Worm (Caenorhabditis elegans) whole organism, midembryonic: ENCODE results near the gene rps-27.

Source experiments
- T22C8.4 ChIP-seq: fragments of 200-800 bp; sonication (Bioruptor generic); IDR thresholded peaks from 2 replicates; pipeline ENCODE4 v1.3.6; 2022; ENCODE audit warnings: missing genetic modification characterization, missing compliant biosample characterization
- cog-1 ChIP-seq: sonication (generic microtip); optimal IDR thresholded peaks from 2 replicates; lab custom pipeline; 2016; ENCODE audit warnings: missing genetic modification characterization, missing compliant biosample characterization
- flt-1 ChIP-seq: fragments of 200-800 bp; sonication (Bioruptor generic); IDR thresholded peaks from 2 replicates; pipeline ENCODE4 v1.3.6; 2022; ENCODE audit warnings: missing genetic modification characterization, missing compliant biosample characterization
- klf-2 ChIP-seq: fragments of 200-800 bp; sonication (Bioruptor generic); conservative IDR thresholded peaks from 2 replicates; pipeline ENCODE4 v1.3.6; 2022; ENCODE audit warnings: missing genetic modification reagents, missing genetic modification characterization, missing compliant biosample characterization
- med-1 ChIP-seq: sonication (generic microtip); optimal IDR thresholded peaks from 2 replicates; lab custom pipeline; 2017; ENCODE audit warnings: missing genetic modification characterization, mild to moderate bottlenecking, missing compliant biosample characterization, antibody characterized with exemption, missing genetic modification reagents; ENCODE audit not compliant: insufficient read depth
- ref-1 ChIP-seq: fragments of 200-800 bp; sonication (Bioruptor generic); conservative IDR thresholded peaks from 2 replicates; pipeline ENCODE4 v1.3.6; 2022; ENCODE audit warnings: missing genetic modification reagents, missing genetic modification characterization, missing compliant biosample characterization
- tab-1 ChIP-seq: fragments of 200-800 bp; sonication (Bioruptor generic); IDR thresholded peaks from 2 replicates; pipeline ENCODE4 v1.3.6; 2022; ENCODE audit warnings: missing genetic modification characterization, missing compliant biosample characterization
- ztf-23 ChIP-seq: fragments of 200-800 bp; sonication (Bioruptor generic); IDR thresholded peaks from 2 replicates; pipeline ENCODE4 v1.3.6; 2022; ENCODE audit warnings: missing genetic modification reagents, missing genetic modification characterization, missing compliant biosample characterization
- ztf-29 ChIP-seq: fragments of 200-800 bp; sonication (Bioruptor generic); IDR thresholded peaks from 2 replicates; pipeline ENCODE4 v1.3.6; 2022; ENCODE audit warnings: missing genetic modification reagents, missing genetic modification characterization, missing compliant biosample characterization

DNA sequence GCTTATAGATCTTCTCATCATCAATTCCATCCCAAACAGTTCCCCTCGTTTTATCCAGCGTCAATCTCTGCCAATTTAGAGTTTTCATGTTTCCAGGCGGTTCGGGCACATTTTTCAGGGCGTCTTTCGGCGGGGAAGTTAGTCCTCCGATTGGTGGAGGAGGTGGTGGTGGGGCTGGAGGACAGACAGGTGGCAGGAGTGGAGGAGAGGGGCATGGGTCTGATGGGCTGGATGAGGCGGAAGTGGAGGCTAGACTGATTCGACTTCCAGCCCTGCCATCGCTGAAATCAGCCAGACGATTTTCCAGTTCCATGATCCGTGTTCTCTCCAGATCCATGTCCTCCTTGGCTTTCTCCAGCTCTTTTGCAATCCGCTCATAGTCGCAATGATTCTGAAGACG is 35.8 kb downstream of the rps-27 start:
- no peak for TF ChIP-seq med-1 (GFP tag; lab: Kevin White, UChicago)
- TF ChIP-seq ztf-29 (GFP tag; lab: Robert Waterston, UW) = no peak
- no peak for TF ChIP-seq ref-1
- no peak for TF ChIP-seq T22C8.4 (GFP tag; lab: Robert Waterston, UW)
- no peak for TF ChIP-seq flt-1 (GFP tag; lab: Robert Waterston, UW)
- no peak for TF ChIP-seq ztf-23
- TF ChIP-seq klf-2 (GFP tag; lab: Robert Waterston, UW) = no peak
- TF ChIP-seq cog-1 = no peak
- TF ChIP-seq tab-1 (GFP tag; lab: Robert Waterston, UW) = no peak
